Fruit fly (Drosophila melanogaster): ENCODE results near the gene CG45079.

The CG45079 gene

DNA sequence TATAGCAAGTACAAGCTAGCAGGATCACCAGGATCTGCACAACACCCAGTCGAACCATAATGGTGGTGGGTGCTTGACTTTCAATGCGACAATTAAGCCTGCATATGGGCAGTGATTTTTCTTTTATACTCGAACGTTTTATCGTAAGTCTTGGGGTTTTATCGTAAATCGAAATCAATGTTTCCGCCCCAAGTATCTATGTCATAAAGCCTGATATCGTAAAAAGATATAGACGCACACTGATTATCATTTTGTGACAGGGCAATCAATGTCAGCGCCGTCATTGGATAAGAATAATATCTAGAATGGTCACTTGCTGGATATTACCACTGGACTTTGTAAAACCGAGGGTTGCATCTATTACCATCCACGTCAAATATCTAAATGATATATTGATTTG is 6.0 kb downstream of the CG45079 start, which contains the start of gene CG17475:
Gene CG17475, minus strand, starts transcription at position 101 of the 400 bp plus-strand sequence.
- no peak for TF ChIP-seq Mnt (GFP tag; optimal IDR thresholded peaks at IDR 0.05)
- no peak for TF ChIP-seq toe (GFP tag; optimal IDR thresholded peaks at IDR 0.05)
- no peak for TF ChIP-seq CG7045 (GFP tag; optimal IDR thresholded peaks at IDR 0.05)
- TF ChIP-seq CG7101 (tag; optimal IDR thresholded peaks at IDR 0.05): no peak
- no peak for TF ChIP-seq ovo (GFP tag; optimal IDR thresholded peaks at IDR 0.05)
- no peak for TF ChIP-seq bab1 (GFP tag; optimal IDR thresholded peaks at IDR 0.05)

- no peak for TF ChIP-seq pad (GFP tag; optimal IDR thresholded peaks at IDR 0.05)
- TF ChIP-seq bab1 (GFP tag; optimal IDR thresholded peaks at IDR 0.05): no peak
- no peak for TF ChIP-seq CG5204 (GFP tag; optimal IDR thresholded peaks at IDR 0.05)
- TF ChIP-seq cic (GFP tag; optimal IDR thresholded peaks at IDR 0.05): no peak
- TF ChIP-seq tj (GFP tag; optimal IDR thresholded peaks at IDR 0.05): no peak
- TF ChIP-seq CG14711 (tag; optimal IDR thresholded peaks at IDR 0.05): no peak
- no peak for TF ChIP-seq Mnt (GFP tag; optimal IDR thresholded peaks at IDR 0.05)
- TF ChIP-seq toe (GFP tag; optimal IDR thresholded peaks at IDR 0.05): no peak
- TF ChIP-seq CG11617 (GFP tag; optimal IDR thresholded peaks at IDR 0.05): no peak
- TF ChIP-seq CG1620 (GFP tag; optimal IDR thresholded peaks at IDR 0.05): no peak
- TF ChIP-seq CG12768 (GFP tag; optimal IDR thresholded peaks at IDR 0.05): no peak
- no peak for TF ChIP-seq Clk (GFP tag; optimal IDR thresholded peaks at IDR 0.05)
- TF ChIP-seq ovo (GFP tag; optimal IDR thresholded peaks at IDR 0.05): no peak
Measured at dm6 chr3R:17132098-17132712, 7.9 kb downstream of the CG45079 start, which contains the start of the genes CG4053 and CG31266. Gene CG4053 (minus strand): TSS chr3R:17132198. Gene CG31266 (plus strand): TSS chr3R:17132662.

DNA sequence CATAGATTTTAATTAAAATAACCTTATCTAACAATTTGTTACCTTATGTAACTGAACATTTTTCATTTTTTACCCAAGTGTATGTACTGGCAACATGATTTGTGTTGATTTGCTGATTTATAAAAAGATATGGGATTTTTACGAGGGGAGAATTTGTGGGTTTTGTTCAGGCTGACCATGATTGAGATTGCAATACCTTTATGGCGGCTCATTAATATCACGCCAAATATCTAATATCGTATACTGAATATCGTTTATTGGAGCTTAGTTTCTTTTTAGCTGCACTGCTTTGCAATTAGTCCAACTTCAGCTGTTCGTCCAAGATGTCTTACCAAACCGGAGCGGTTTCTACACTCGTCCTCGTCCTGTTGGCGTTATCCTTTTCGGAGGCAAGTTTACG is 9.6 kb downstream of the CG45079 start, which contains the start of gene CG31267:
Gene CG31267, plus strand, starts transcription at position 301 of the 400 bp plus-strand sequence.
- TF ChIP-seq kay (GFP tag; ENCODE audit: borderline replicate concordance) (no peak), CG12768 (GFP tag; optimal IDR thresholded peaks at IDR 0.05) (no peak), tj (GFP tag; optimal IDR thresholded peaks at IDR 0.05) (no peak)

DNA sequence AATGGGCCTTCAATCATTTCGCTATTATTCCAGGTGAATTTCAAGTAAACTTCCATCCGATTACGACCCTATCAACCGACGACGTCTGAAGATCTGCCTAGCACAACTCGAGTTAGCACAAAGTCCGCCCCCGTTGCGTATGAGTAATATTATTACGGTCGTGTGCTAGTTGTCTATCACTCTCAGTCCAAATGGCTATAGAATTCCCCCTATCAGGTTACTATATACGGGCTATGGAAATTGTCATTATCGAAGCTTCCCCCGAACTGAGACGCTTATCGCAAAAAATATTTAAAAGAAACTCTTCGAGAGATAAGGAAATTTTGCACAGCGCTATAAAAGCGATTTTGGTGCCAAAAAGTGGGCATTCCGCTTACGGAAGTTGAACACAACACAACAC is 11.5 kb downstream of the CG45079 start, which contains the start of gene CG5246:
Gene CG5246, plus strand, starts transcription at position 365 of the 400 bp plus-strand sequence.
- TF ChIP-seq kay (GFP tag; ENCODE audit: borderline replicate concordance) (peak; percentile 52), Crg-1 (GFP tag; optimal IDR thresholded peaks at IDR 0.05) (no peak), toe (GFP tag; optimal IDR thresholded peaks at IDR 0.05) (no peak), CG1620 (GFP tag; optimal IDR thresholded peaks at IDR 0.05) (no peak), Hr96 (GFP tag; optimal IDR thresholded peaks at IDR 0.05) (peak; percentile 1), cnc (optimal IDR thresholded peaks at IDR 0.05) (no peak), bab1 (GFP tag; optimal IDR thresholded peaks at IDR 0.05) (no peak), Clk (GFP tag; optimal IDR thresholded peaks at IDR 0.05) (no peak)

DNA sequence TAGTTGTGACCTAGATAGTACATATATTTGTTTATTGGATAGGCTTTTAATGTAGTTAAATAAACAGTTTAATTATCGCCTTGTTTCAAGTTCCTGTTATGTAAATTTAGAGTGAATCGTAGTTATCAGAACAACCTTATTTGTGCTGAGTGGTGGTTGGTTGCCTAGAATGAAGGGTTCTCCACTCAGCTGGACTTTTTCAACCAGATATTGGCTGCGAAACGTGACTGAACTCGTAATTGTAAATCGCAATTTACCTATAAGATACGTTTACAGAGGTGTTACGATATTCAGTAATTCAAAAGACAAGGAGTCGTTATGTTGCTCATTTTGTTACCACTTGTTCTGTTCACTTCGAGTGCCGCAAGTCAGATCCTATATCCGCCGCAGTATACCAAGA is 13.3 kb downstream of the CG45079 start, which contains the start of gene CG5255:
Gene CG5255, plus strand, starts transcription at position 301 of the 400 bp plus-strand sequence.
- no peak for TF ChIP-seq ovo (GFP tag; optimal IDR thresholded peaks at IDR 0.05)
- no peak for TF ChIP-seq cic (GFP tag; optimal IDR thresholded peaks at IDR 0.05)
- TF ChIP-seq CG11617 (GFP tag; optimal IDR thresholded peaks at IDR 0.05): no peak
- no peak for TF ChIP-seq kay (GFP tag; ENCODE audit: borderline replicate concordance)
- no peak for TF ChIP-seq CG1620 (GFP tag; optimal IDR thresholded peaks at IDR 0.05)
- no peak for TF ChIP-seq Crg-1 (GFP tag; optimal IDR thresholded peaks at IDR 0.05)
- TF ChIP-seq Mnt (GFP tag; optimal IDR thresholded peaks at IDR 0.05): no peak
- TF ChIP-seq bab1 (GFP tag; optimal IDR thresholded peaks at IDR 0.05): no peak
- no peak for TF ChIP-seq tj (GFP tag; optimal IDR thresholded peaks at IDR 0.05)
- no peak for TF ChIP-seq CG33017 (tag; optimal IDR thresholded peaks at IDR 0.05)
- no peak for TF ChIP-seq toe (GFP tag; optimal IDR thresholded peaks at IDR 0.05)
- no peak for TF ChIP-seq CG7101 (tag; optimal IDR thresholded peaks at IDR 0.05)
- no peak for TF ChIP-seq pad (GFP tag; optimal IDR thresholded peaks at IDR 0.05)
- no peak for TF ChIP-seq CG12768 (GFP tag; optimal IDR thresholded peaks at IDR 0.05)
- TF ChIP-seq cnc (optimal IDR thresholded peaks at IDR 0.05): no peak
- no peak for TF ChIP-seq Hr96 (GFP tag; optimal IDR thresholded peaks at IDR 0.05)
- no peak for TF ChIP-seq CG14711 (tag; optimal IDR thresholded peaks at IDR 0.05)
- TF ChIP-seq Clk (GFP tag; optimal IDR thresholded peaks at IDR 0.05): no peak
- no peak for TF ChIP-seq CG7045 (GFP tag; optimal IDR thresholded peaks at IDR 0.05)
- TF ChIP-seq CG5204 (GFP tag; optimal IDR thresholded peaks at IDR 0.05): no peak

dm6 chr3R:17138699-17139098 is 14.4 kb downstream of the CG45079 start, which contains the start of gene CG5265:
Gene CG5265 (plus strand): TSS chr3R:17138999.
- TF ChIP-seq CG7045 (GFP tag; optimal IDR thresholded peaks at IDR 0.05) (no peak), CG1620 (GFP tag; optimal IDR thresholded peaks at IDR 0.05) (no peak), Crg-1 (GFP tag; optimal IDR thresholded peaks at IDR 0.05) (no peak), cnc (optimal IDR thresholded peaks at IDR 0.05) (no peak), bab1 (GFP tag; optimal IDR thresholded peaks at IDR 0.05) (no peak), CG11617 (GFP tag; optimal IDR thresholded peaks at IDR 0.05) (no peak), CG14711 (tag; optimal IDR thresholded peaks at IDR 0.05) (no peak), Mnt (GFP tag; optimal IDR thresholded peaks at IDR 0.05) (no peak), CG5204 (GFP tag; optimal IDR thresholded peaks at IDR 0.05) (no peak), kay (GFP tag; ENCODE audit: borderline replicate concordance) (no peak), CG33017 (tag; optimal IDR thresholded peaks at IDR 0.05) (no peak), Hr96 (GFP tag; optimal IDR thresholded peaks at IDR 0.05) (no peak), pad (GFP tag; optimal IDR thresholded peaks at IDR 0.05) (no peak), tj (GFP tag; optimal IDR thresholded peaks at IDR 0.05) (no peak), Clk (GFP tag; optimal IDR thresholded peaks at IDR 0.05) (no peak), ovo (GFP tag; optimal IDR thresholded peaks at IDR 0.05) (no peak), cic (GFP tag; optimal IDR thresholded peaks at IDR 0.05) (no peak), CG12768 (GFP tag; optimal IDR thresholded peaks at IDR 0.05) (no peak), CG7101 (tag; optimal IDR thresholded peaks at IDR 0.05) (no peak)

All from whole organism, adult.